Worm (Caenorhabditis elegans): ENCODE measurements around the gene mop-25.1.
A peak's percentile ranks its signal among the peaks of the same experiment; 100 is the strongest.

The mop-25.1 gene

DNA sequence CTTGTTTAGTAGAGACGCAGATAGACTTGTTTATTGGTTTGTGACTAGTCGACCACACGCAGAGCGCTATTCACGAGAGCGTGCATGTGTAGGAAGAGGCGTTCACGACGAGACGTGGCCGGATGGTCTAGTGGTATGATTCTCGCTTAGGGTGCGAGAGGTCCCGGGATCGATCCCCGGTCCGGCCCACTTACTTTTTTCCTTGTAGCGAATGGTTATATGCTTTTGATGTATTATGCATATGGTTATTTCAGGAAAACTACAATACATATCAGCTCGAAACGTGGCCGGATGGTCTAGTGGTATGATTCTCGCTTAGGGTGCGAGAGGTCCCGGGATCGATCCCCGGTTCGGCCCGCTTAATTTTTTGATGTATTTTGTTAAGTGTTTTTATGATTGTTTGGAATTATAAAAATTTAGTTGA is 42.0 kb upstream of the mop-25.1 start (continued):
- TF ChIP-seq zip-11 (GFP tag; IDR thresholded peaks at IDR 0.05) (0 out of 2 replicates have a peak, but pooled peaks have one; percentile 64), jun-1 (tag; optimal IDR thresholded peaks at IDR 0.05) (no peak), F44E2.7 (GFP tag; IDR thresholded peaks at IDR 0.05) (peak; percentile 88; the same call in 1 of the 2 replicates), daf-8 (GFP tag; IDR thresholded peaks at IDR 0.05) (no peak), nhr-102 (tag; optimal IDR thresholded peaks at IDR 0.05) (peak; percentile 62), ztf-11 (tag; optimal IDR thresholded peaks at IDR 0.05) (no peak), lin-39 (tag; optimal IDR thresholded peaks at IDR 0.05) (no peak), ZK337.2 (GFP tag; IDR thresholded peaks at IDR 0.05) (peak; percentile 77), egl-43 (GFP tag; IDR thresholded peaks at IDR 0.05) (peak; percentile 97), mes-2 (tag; optimal IDR thresholded peaks at IDR 0.05; ENCODE audit: poor library complexity, severe bottlenecking) (peak; percentile 76), tag-97 (GFP tag; IDR thresholded peaks at IDR 0.05) (no peak), ceh-44 (GFP tag; IDR thresholded peaks at IDR 0.05) (peak; percentile 44; the same call in 1 of the 2 replicates), madf-9 (GFP tag; conservative IDR thresholded peaks at IDR 0.05) (peak; percentile 67), hmg-1.1 (GFP tag; IDR thresholded peaks at IDR 0.05) (peak; percentile 94), dmd-8 (GFP tag; IDR thresholded peaks at IDR 0.05) (peak; percentile 84), nhr-76 (tag; optimal IDR thresholded peaks at IDR 0.05) (no peak), zip-2 (tag; optimal IDR thresholded peaks at IDR 0.05) (peak; percentile 9), spr-3 (GFP tag; optimal IDR thresholded peaks at IDR 0.05) (peak; percentile 79), zag-1 (tag; optimal IDR thresholded peaks at IDR 0.05) (no peak), rbr-2 (tag; optimal IDR thresholded peaks at IDR 0.05) (peak; percentile 83), madf-5 (GFP tag; IDR thresholded peaks at IDR 0.05) (peak; percentile 85 to 91), dmd-6 (GFP tag; IDR thresholded peaks at IDR 0.05) (peak; percentile 75), ZK546.5 (tag; optimal IDR thresholded peaks at IDR 0.05) (no peak), daf-19 (GFP tag; conservative IDR thresholded peaks at IDR 0.05) (no peak), lim-7 (GFP tag; IDR thresholded peaks at IDR 0.05) (peak; percentile 80), nhr-11 (tag; optimal IDR thresholded peaks at IDR 0.05) (peak; percentile 72), aly-2 (tag; optimal IDR thresholded peaks at IDR 0.05) (no peak), F37D6.2 (tag; optimal IDR thresholded peaks at IDR 0.05) (peak; percentile 56), aha-1 (tag) (peak; percentile 97), hlh-30 (tag; optimal IDR thresholded peaks at IDR 0.05; ENCODE audit: insufficient read depth) (peak; percentile 71), duxl-1 (tag; optimal IDR thresholded peaks at IDR 0.05; ENCODE audit: poor library complexity) (peak; percentile 79), F26F4.8 (GFP tag; conservative IDR thresholded peaks at IDR 0.05) (0 out of 2 replicates have a peak, but pooled peaks have one; percentile 68), nhr-237 (tag; optimal IDR thresholded peaks at IDR 0.05) (no peak), dpl-1 (GFP tag; optimal IDR thresholded peaks at IDR 0.05) (peak; percentile 26), ceh-82 (tag; optimal IDR thresholded peaks at IDR 0.05) (no peak), dmd-9 (GFP tag; IDR thresholded peaks at IDR 0.05) (peak; percentile 85), nhr-48 (tag; optimal IDR thresholded peaks at IDR 0.05) (peak; percentile 66), lsy-2 (tag; optimal IDR thresholded peaks at IDR 0.05) (peak; percentile 34 to 67), F49E8.2 (tag; optimal IDR thresholded peaks at IDR 0.05; ENCODE audit: borderline replicate concordance) (peak; percentile 65), ctbp-1 (GFP tag; IDR thresholded peaks at IDR 0.05) (peak; percentile 89), ceh-28 (tag; optimal IDR thresholded peaks at IDR 0.05) (no peak), tra-1 (GFP tag; IDR thresholded peaks at IDR 0.05) (peak; percentile 94), snpc-4 (tag; optimal IDR thresholded peaks at IDR 0.05) (no peak), unc-62 (GFP tag; optimal IDR thresholded peaks at IDR 0.05 in 1 of 2) (peak in 1 of 2 experiments; percentile 87), unc-62 (tag; optimal IDR thresholded peaks at IDR 0.05) (no peak), nhr-41 (GFP tag; IDR thresholded peaks at IDR 0.05) (peak; percentile 80), lin-38 (GFP tag; IDR thresholded peaks at IDR 0.05) (no peak; the same call in none of the 2 replicates), attf-4 (tag; optimal IDR thresholded peaks at IDR 0.05) (no peak), lir-3 (tag; optimal IDR thresholded peaks at IDR 0.05) (peak; percentile 10), lin-29 (GFP tag; IDR thresholded peaks at IDR 0.05) (peak; percentile 66; the same call in 1 of the 2 replicates), nhr-77 (tag; optimal IDR thresholded peaks at IDR 0.05) (peak; percentile 66), ceh-20 (GFP tag; IDR thresholded peaks at IDR 0.05) (peak; percentile 79)

Data from whole organism, L4 larva.